Worm (Caenorhabditis elegans) whole organism, L3 larva: Measurements from ENCODE around the gene F20D1.3.

Experiments
- ZK546.5 ChIP-seq: sonication (generic microtip); optimal IDR thresholded peaks from 2 replicates; lab custom pipeline; 2017; ENCODE audit warnings: missing biosample characterization, missing genetic modification characterization
- ama-1 ChIP-seq: fragments of 150-350 bp; optimal IDR thresholded peaks from 2 replicates; lab custom pipeline; 2018
- ceh-16 ChIP-seq: sonication (generic microtip); optimal IDR thresholded peaks from 2 replicates; lab custom pipeline; 2017; ENCODE audit warnings: missing biosample characterization, missing genetic modification characterization
- ceh-28 ChIP-seq: fragments of 150-350 bp; optimal IDR thresholded peaks from 2 replicates; lab custom pipeline; 2014; ENCODE audit warnings: missing biosample characterization, missing genetic modification reagents, missing genetic modification characterization
- ceh-9 ChIP-seq: sonication (generic microtip); optimal IDR thresholded peaks from 2 replicates; lab custom pipeline; 2018; ENCODE audit warnings: missing biosample characterization, missing genetic modification characterization
- daf-12 ChIP-seq: fragments of 150-350 bp; optimal IDR thresholded peaks from 2 replicates; lab custom pipeline; 2014; ENCODE audit warnings: missing biosample characterization, missing genetic modification reagents, missing genetic modification characterization
- egl-5 ChIP-seq: fragments of 150-350 bp; optimal IDR thresholded peaks from 2 replicates; lab custom pipeline; 2017; ENCODE audit warnings: missing biosample characterization, missing genetic modification reagents, missing genetic modification characterization, inconsistent platforms
- elt-2 ChIP-seq: sonication (generic microtip); optimal IDR thresholded peaks from 2 replicates; lab custom pipeline; 2016; ENCODE audit warnings: missing genetic modification reagents, mild to moderate bottlenecking, missing genetic modification characterization, missing compliant biosample characterization
- elt-3 ChIP-seq, 3 experiments: fragments of 150-350 bp in 1 of 3; sonication (generic microtip) in 2 of 3; optimal IDR thresholded peaks; 2 replicates in 2 of 3; 4 replicates in 1 of 3; lab custom pipeline; 2014 to 2017; ENCODE audit warnings: missing biosample characterization in 3 of 3, missing genetic modification characterization in 3 of 3
- fkh-10 ChIP-seq: sonication (generic microtip); optimal IDR thresholded peaks from 2 replicates; lab custom pipeline; 2017; ENCODE audit warnings: missing biosample characterization, missing genetic modification reagents, missing genetic modification characterization
- fkh-2 ChIP-seq: fragments of 150-350 bp; optimal IDR thresholded peaks from 2 replicates; lab custom pipeline; 2014; ENCODE audit warnings: missing biosample characterization, missing genetic modification reagents, missing genetic modification characterization
- fos-1 ChIP-seq: fragments of 150-350 bp; optimal IDR thresholded peaks from 2 replicates; lab custom pipeline; 2014; ENCODE audit warnings: missing biosample characterization, missing genetic modification characterization
- hmg-11 ChIP-seq: sonication (generic microtip); optimal IDR thresholded peaks from 2 replicates; lab custom pipeline; 2016; ENCODE audit warnings: missing genetic modification characterization, missing compliant biosample characterization
- jun-1 ChIP-seq: fragments of 150-350 bp; optimal IDR thresholded peaks from 2 replicates; lab custom pipeline; 2014; ENCODE audit warnings: missing biosample characterization, missing genetic modification reagents, missing genetic modification characterization
- lin-15B ChIP-seq: fragments of 150-350 bp; optimal IDR thresholded peaks from 2 replicates; lab custom pipeline; 2014; ENCODE audit warnings: missing biosample characterization, missing genetic modification characterization
- lin-39 ChIP-seq: fragments of 150-350 bp; optimal IDR thresholded peaks from 2 replicates; lab custom pipeline; 2018; ENCODE audit warnings: missing biosample characterization, missing genetic modification reagents, missing genetic modification characterization
- lsy-12 ChIP-seq: sonication (generic microtip); optimal IDR thresholded peaks from 2 replicates; lab custom pipeline; 2016; ENCODE audit warnings: mild to moderate bottlenecking, missing genetic modification characterization, missing compliant biosample characterization
- mml-1 ChIP-seq: fragments of 150-350 bp; sonication (generic microtip); optimal IDR thresholded peaks from 3 replicates; lab custom pipeline; 2014; ENCODE audit warnings: missing biosample characterization, missing genetic modification characterization
- nfya-1 ChIP-seq: sonication (generic microtip); optimal IDR thresholded peaks from 2 replicates; lab custom pipeline; 2017; ENCODE audit warnings: missing genetic modification characterization, mild to moderate bottlenecking, missing compliant biosample characterization, antibody characterized with exemption, moderate library complexity; ENCODE audit not compliant: insufficient read depth
- nhr-12 ChIP-seq: fragments of 150-350 bp; optimal IDR thresholded peaks from 2 replicates; lab custom pipeline; 2014; ENCODE audit warnings: missing biosample characterization, missing genetic modification characterization
- nhr-23 ChIP-seq: fragments of 150-350 bp; optimal IDR thresholded peaks from 2 replicates; lab custom pipeline; 2014; ENCODE audit warnings: missing biosample characterization, missing genetic modification reagents, missing genetic modification characterization
- nhr-237 ChIP-seq: fragments of 150-350 bp; optimal IDR thresholded peaks from 2 replicates; lab custom pipeline; 2014; ENCODE audit warnings: missing biosample characterization, missing genetic modification characterization
- nhr-25 ChIP-seq: sonication (generic microtip); optimal IDR thresholded peaks from 2 replicates; lab custom pipeline; 2017; ENCODE audit warnings: missing biosample characterization, missing genetic modification characterization
- nhr-28 ChIP-seq: fragments of 150-350 bp; optimal IDR thresholded peaks from 2 replicates; lab custom pipeline; 2014; ENCODE audit warnings: missing biosample characterization, missing genetic modification characterization
- nhr-43 ChIP-seq: sonication (generic microtip); optimal IDR thresholded peaks from 2 replicates; lab custom pipeline; 2016; ENCODE audit warnings: mild to moderate bottlenecking, missing genetic modification characterization, missing compliant biosample characterization; ENCODE audit not compliant: poor library complexity, severe bottlenecking
- nhr-67 ChIP-seq: fragments of 150-350 bp; optimal IDR thresholded peaks from 2 replicates; lab custom pipeline; 2014; ENCODE audit warnings: missing biosample characterization, missing genetic modification characterization
- nhr-77 ChIP-seq: fragments of 150-350 bp; optimal IDR thresholded peaks from 2 replicates; lab custom pipeline; 2014; ENCODE audit warnings: missing biosample characterization, missing genetic modification characterization
- pha-4 ChIP-seq: fragments of 150-350 bp; optimal IDR thresholded peaks from 2 replicates; lab custom pipeline; 2014; ENCODE audit warnings: missing biosample characterization, missing genetic modification reagents, missing genetic modification characterization
- sea-2 ChIP-seq: fragments of 150-350 bp; sonication (generic microtip); optimal IDR thresholded peaks from 4 replicates; lab custom pipeline; 2014; ENCODE audit warnings: missing biosample characterization, missing genetic modification reagents, missing genetic modification characterization
- skn-1 ChIP-seq: fragments of 150-350 bp; optimal IDR thresholded peaks from 2 replicates; lab custom pipeline; 2014; ENCODE audit warnings: missing biosample characterization, missing genetic modification characterization
- snpc-4 ChIP-seq: fragments of 150-350 bp; optimal IDR thresholded peaks from 2 replicates; lab custom pipeline; 2014; ENCODE audit warnings: missing biosample characterization, missing genetic modification characterization
- zag-1 ChIP-seq: fragments of 150-350 bp; optimal IDR thresholded peaks from 2 replicates; lab custom pipeline; 2014; ENCODE audit warnings: missing biosample characterization, missing genetic modification characterization
- ztf-11 ChIP-seq: fragments of 150-350 bp; optimal IDR thresholded peaks from 2 replicates; lab custom pipeline; 2014; ENCODE audit warnings: missing biosample characterization, missing genetic modification characterization

The F20D1.3 gene

ce11 chrX:14973085-14973484 is 2.8 kb upstream of the F20D1.3 start:
- TF ChIP-seq daf-12 (tag; lab: Kevin White, UChicago) (no peak), snpc-4 (tag; lab: Kevin White, UChicago) (no peak), pha-4 (tag; lab: Kevin White, UChicago) (no peak), fkh-2 (tag; lab: Kevin White, UChicago) (no peak), egl-5 (no peak), nhr-237 (tag; lab: Kevin White, UChicago) (no peak), ztf-11 (tag; lab: Kevin White, UChicago) (no peak), nhr-25 (tag; lab: Kevin White, UChicago) (no peak)

- TF ChIP-seq nhr-77 (no peak), skn-1 (tag; lab: Kevin White, UChicago) (no peak), ceh-16 (tag; lab: Kevin White, UChicago) (no peak), pha-4 (tag; lab: Kevin White, UChicago) (no peak), zag-1 (tag; lab: Kevin White, UChicago) (no peak), ZK546.5 (tag; lab: Kevin White, UChicago) (no peak), ceh-9 (no peak), nhr-12 (tag; lab: Kevin White, UChicago) (no peak), fkh-10 (no peak), elt-2 (no peak), sea-2 (GFP tag; lab: Kevin White, UChicago) (no peak)
- TF ChIP-seq, all 47 proteins: peak for 0
Measured at ce11 chrX:14976840-14977534, 1.1 kb downstream of the F20D1.3 start.

DNA sequence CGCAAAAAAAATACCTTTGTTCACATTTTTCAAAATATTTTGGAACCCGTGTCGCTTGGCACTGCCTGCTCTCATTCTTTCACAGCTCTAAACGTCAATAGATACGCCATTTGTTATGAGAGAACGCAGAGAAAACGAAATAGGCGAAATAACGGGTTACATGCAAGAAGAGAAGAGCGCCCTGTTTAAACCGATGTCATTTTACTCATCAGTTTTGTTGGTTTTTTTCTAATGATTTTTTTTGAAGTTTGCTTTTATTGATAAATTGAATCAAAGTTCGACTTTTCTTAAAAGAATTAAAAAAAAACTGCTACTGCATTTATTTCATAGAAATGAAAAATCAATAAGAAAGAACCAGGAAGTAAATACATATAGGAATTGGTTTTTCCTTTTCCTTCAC is 2.8 kb downstream of the F20D1.3 start:
- TF ChIP-seq jun-1 (tag; lab: Kevin White, UChicago) (no peak), fos-1 (no peak), egl-5 (no peak), ceh-28 (peak; percentile 55), elt-2 (peak; percentile 2), hmg-11 (peak; percentile 11), elt-3 (tag; optimal IDR thresholded peaks at IDR 0.05; lab: Kevin White, UChicago) (peak in 1 of 3 experiments; percentile 17), daf-12 (tag; lab: Kevin White, UChicago) (no peak), nfya-1 (tag; lab: Kevin White, UChicago) (peak; percentile 63), lin-39 (tag; lab: Kevin White, UChicago) (peak; percentile 24), pha-4 (tag; lab: Kevin White, UChicago) (peak; percentile 70), nhr-43 (tag; lab: Kevin White, UChicago) (peak; percentile 37), nhr-25 (tag; lab: Kevin White, UChicago) (peak; percentile 4), ama-1 (peak; percentile 90)

DNA sequence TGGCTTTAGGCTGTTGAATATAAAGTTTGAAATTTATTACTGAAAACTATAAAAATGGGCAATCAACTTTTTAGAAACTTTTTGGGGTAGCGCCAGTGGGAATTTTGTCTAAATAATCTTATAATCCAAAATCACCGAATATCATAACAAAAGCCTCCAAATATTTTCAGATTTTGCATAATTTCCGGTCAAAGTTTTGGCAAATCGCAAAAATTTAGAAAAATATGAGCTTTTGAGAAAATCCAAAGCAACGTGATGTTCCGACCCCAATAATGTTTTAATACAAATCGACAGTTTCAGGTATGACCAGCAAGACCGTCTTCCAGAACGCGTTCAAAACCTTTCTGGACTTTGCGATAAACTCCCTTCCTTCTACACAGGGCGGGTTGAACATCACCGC is 3.5 kb downstream of the F20D1.3 start, which contains the start of gene emre-1:
Gene emre-1, plus strand, starts transcription at position 301 of the 400 bp plus-strand sequence.
- TF ChIP-seq ZK546.5 (tag; lab: Kevin White, UChicago) = no peak
- TF ChIP-seq lin-39 (tag; lab: Kevin White, UChicago) = no peak
- TF ChIP-seq nhr-28 (tag; lab: Kevin White, UChicago) = no peak
- no peak for TF ChIP-seq ceh-9
- TF ChIP-seq ztf-11 (tag; lab: Kevin White, UChicago) = no peak
- TF ChIP-seq ceh-16 (tag; lab: Kevin White, UChicago) = no peak
- TF ChIP-seq jun-1 (tag; lab: Kevin White, UChicago) = no peak
- TF ChIP-seq nhr-67 (tag; lab: Kevin White, UChicago) = no peak
- TF ChIP-seq elt-3 (tag; optimal IDR thresholded peaks at IDR 0.05; lab: Kevin White, UChicago) = no peak
- no peak for TF ChIP-seq snpc-4 (tag; lab: Kevin White, UChicago)
- TF ChIP-seq lin-15B (tag; lab: Kevin White, UChicago) = no peak

ce11 chrX:14981620-14982019 is 5.7 kb downstream of the F20D1.3 start:
- TF ChIP-seq elt-2 = peak; percentile 38

- TF ChIP-seq fkh-10 (no peak), pha-4 (tag; lab: Kevin White, UChicago) (peak; percentile 1), mml-1 (tag; lab: Kevin White, UChicago) (no peak), nhr-23 (no peak), ama-1 (peak; percentile 26), lsy-12 (tag; lab: Kevin White, UChicago) (no peak)
Measured at ce11 chrX:14982525-14982924, 6.6 kb downstream of the F20D1.3 start, which contains the start of gene plp-2. TSS of gene plp-2 (minus strand) at chrX:14982804.
